Worm (Caenorhabditis elegans) whole organism, L3 larva: Measurements from ENCODE around the gene ebax-1.

Experiments used
- R02D3.7 ChIP-seq: fragments of 150-350 bp; optimal IDR thresholded peaks from 2 replicates; lab custom pipeline; 2014; ENCODE audit warnings: missing biosample characterization, missing genetic modification characterization
- ZK546.5 ChIP-seq: sonication (generic microtip); optimal IDR thresholded peaks from 2 replicates; lab custom pipeline; 2017; ENCODE audit warnings: missing biosample characterization, missing genetic modification characterization
- ama-1 ChIP-seq: fragments of 150-350 bp; optimal IDR thresholded peaks from 2 replicates; lab custom pipeline; 2018
- ceh-16 ChIP-seq: sonication (generic microtip); optimal IDR thresholded peaks from 2 replicates; lab custom pipeline; 2017; ENCODE audit warnings: missing biosample characterization, missing genetic modification characterization
- ceh-28 ChIP-seq: fragments of 150-350 bp; optimal IDR thresholded peaks from 2 replicates; lab custom pipeline; 2014; ENCODE audit warnings: missing biosample characterization, missing genetic modification reagents, missing genetic modification characterization
- ceh-82 ChIP-seq: fragments of 150-350 bp; optimal IDR thresholded peaks from 2 replicates; lab custom pipeline; 2014; ENCODE audit warnings: missing biosample characterization, missing genetic modification characterization
- ceh-9 ChIP-seq: sonication (generic microtip); optimal IDR thresholded peaks from 2 replicates; lab custom pipeline; 2018; ENCODE audit warnings: missing biosample characterization, missing genetic modification characterization
- egl-27 ChIP-seq: sonication (generic microtip); optimal IDR thresholded peaks from 4 replicates; lab custom pipeline; 2017; ENCODE audit warnings: missing biosample characterization, missing genetic modification reagents, missing genetic modification characterization
- egl-5 ChIP-seq: fragments of 150-350 bp; optimal IDR thresholded peaks from 2 replicates; lab custom pipeline; 2017; ENCODE audit warnings: missing biosample characterization, missing genetic modification reagents, missing genetic modification characterization, inconsistent platforms
- elt-2 ChIP-seq: sonication (generic microtip); optimal IDR thresholded peaks from 2 replicates; lab custom pipeline; 2016; ENCODE audit warnings: missing genetic modification reagents, mild to moderate bottlenecking, missing genetic modification characterization, missing compliant biosample characterization
- elt-3 ChIP-seq, 3 experiments: fragments of 150-350 bp in 1 of 3; sonication (generic microtip) in 2 of 3; optimal IDR thresholded peaks; 2 replicates in 2 of 3; 4 replicates in 1 of 3; lab custom pipeline; 2014 to 2017; ENCODE audit warnings: missing biosample characterization in 3 of 3, missing genetic modification characterization in 3 of 3
- eor-1 ChIP-seq, 2 experiments: fragments of 150-350 bp; optimal IDR thresholded peaks; 2 replicates each; lab custom pipeline; 2014 to 2018; ENCODE audit warnings: missing biosample characterization in 2 of 2, missing genetic modification characterization in 2 of 2
- fkh-10 ChIP-seq: sonication (generic microtip); optimal IDR thresholded peaks from 2 replicates; lab custom pipeline; 2017; ENCODE audit warnings: missing biosample characterization, missing genetic modification reagents, missing genetic modification characterization
- fkh-2 ChIP-seq: fragments of 150-350 bp; optimal IDR thresholded peaks from 2 replicates; lab custom pipeline; 2014; ENCODE audit warnings: missing biosample characterization, missing genetic modification reagents, missing genetic modification characterization
- fos-1 ChIP-seq: fragments of 150-350 bp; optimal IDR thresholded peaks from 2 replicates; lab custom pipeline; 2014; ENCODE audit warnings: missing biosample characterization, missing genetic modification characterization
- hmg-11 ChIP-seq: sonication (generic microtip); optimal IDR thresholded peaks from 2 replicates; lab custom pipeline; 2016; ENCODE audit warnings: missing genetic modification characterization, missing compliant biosample characterization
- jun-1 ChIP-seq: fragments of 150-350 bp; optimal IDR thresholded peaks from 2 replicates; lab custom pipeline; 2014; ENCODE audit warnings: missing biosample characterization, missing genetic modification reagents, missing genetic modification characterization
- lin-15B ChIP-seq: fragments of 150-350 bp; optimal IDR thresholded peaks from 2 replicates; lab custom pipeline; 2014; ENCODE audit warnings: missing biosample characterization, missing genetic modification characterization
- lin-39 ChIP-seq: fragments of 150-350 bp; optimal IDR thresholded peaks from 2 replicates; lab custom pipeline; 2018; ENCODE audit warnings: missing biosample characterization, missing genetic modification reagents, missing genetic modification characterization
- mdl-1 ChIP-seq: fragments of 150-350 bp; optimal IDR thresholded peaks from 2 replicates; lab custom pipeline; 2014; ENCODE audit warnings: missing biosample characterization, missing genetic modification characterization
- mml-1 ChIP-seq: fragments of 150-350 bp; sonication (generic microtip); optimal IDR thresholded peaks from 3 replicates; lab custom pipeline; 2014; ENCODE audit warnings: missing biosample characterization, missing genetic modification characterization
- nfya-1 ChIP-seq: sonication (generic microtip); optimal IDR thresholded peaks from 2 replicates; lab custom pipeline; 2017; ENCODE audit warnings: missing genetic modification characterization, mild to moderate bottlenecking, missing compliant biosample characterization, antibody characterized with exemption, moderate library complexity; ENCODE audit not compliant: insufficient read depth
- nhr-12 ChIP-seq: fragments of 150-350 bp; optimal IDR thresholded peaks from 2 replicates; lab custom pipeline; 2014; ENCODE audit warnings: missing biosample characterization, missing genetic modification characterization
- nhr-23 ChIP-seq: fragments of 150-350 bp; optimal IDR thresholded peaks from 2 replicates; lab custom pipeline; 2014; ENCODE audit warnings: missing biosample characterization, missing genetic modification reagents, missing genetic modification characterization
- nhr-237 ChIP-seq: fragments of 150-350 bp; optimal IDR thresholded peaks from 2 replicates; lab custom pipeline; 2014; ENCODE audit warnings: missing biosample characterization, missing genetic modification characterization
- nhr-25 ChIP-seq: sonication (generic microtip); optimal IDR thresholded peaks from 2 replicates; lab custom pipeline; 2017; ENCODE audit warnings: missing biosample characterization, missing genetic modification characterization
- nhr-28 ChIP-seq: fragments of 150-350 bp; optimal IDR thresholded peaks from 2 replicates; lab custom pipeline; 2014; ENCODE audit warnings: missing biosample characterization, missing genetic modification characterization
- nhr-43 ChIP-seq: sonication (generic microtip); optimal IDR thresholded peaks from 2 replicates; lab custom pipeline; 2016; ENCODE audit warnings: mild to moderate bottlenecking, missing genetic modification characterization, missing compliant biosample characterization; ENCODE audit not compliant: poor library complexity, severe bottlenecking
- nhr-67 ChIP-seq: fragments of 150-350 bp; optimal IDR thresholded peaks from 2 replicates; lab custom pipeline; 2014; ENCODE audit warnings: missing biosample characterization, missing genetic modification characterization
- nhr-76 ChIP-seq: fragments of 150-350 bp; sonication (generic microtip); optimal IDR thresholded peaks from 5 replicates; lab custom pipeline; 2014; ENCODE audit warnings: missing biosample characterization, missing genetic modification characterization
- nhr-77 ChIP-seq: fragments of 150-350 bp; optimal IDR thresholded peaks from 2 replicates; lab custom pipeline; 2014; ENCODE audit warnings: missing biosample characterization, missing genetic modification characterization
- pha-4 ChIP-seq: fragments of 150-350 bp; optimal IDR thresholded peaks from 2 replicates; lab custom pipeline; 2014; ENCODE audit warnings: missing biosample characterization, missing genetic modification reagents, missing genetic modification characterization
- pqm-1 ChIP-seq: fragments of 150-350 bp; optimal IDR thresholded peaks from 2 replicates; lab custom pipeline; 2017; ENCODE audit warnings: missing biosample characterization, missing genetic modification characterization, inconsistent platforms
- sea-2 ChIP-seq: fragments of 150-350 bp; sonication (generic microtip); optimal IDR thresholded peaks from 4 replicates; lab custom pipeline; 2014; ENCODE audit warnings: missing biosample characterization, missing genetic modification reagents, missing genetic modification characterization
- skn-1 ChIP-seq: fragments of 150-350 bp; optimal IDR thresholded peaks from 2 replicates; lab custom pipeline; 2014; ENCODE audit warnings: missing biosample characterization, missing genetic modification characterization
- snpc-4 ChIP-seq: fragments of 150-350 bp; optimal IDR thresholded peaks from 2 replicates; lab custom pipeline; 2014; ENCODE audit warnings: missing biosample characterization, missing genetic modification characterization
- tbx-2 ChIP-seq: sonication (generic microtip); optimal IDR thresholded peaks from 2 replicates; lab custom pipeline; 2016; ENCODE audit warnings: mild to moderate bottlenecking, missing genetic modification characterization, missing compliant biosample characterization
- unc-39 ChIP-seq: sonication (generic microtip); optimal IDR thresholded peaks from 4 replicates; lab custom pipeline; 2017; ENCODE audit warnings: missing biosample characterization, missing genetic modification characterization
- unc-62 ChIP-seq: fragments of 150-350 bp; sonication (generic microtip); optimal IDR thresholded peaks from 4 replicates; lab custom pipeline; 2014; ENCODE audit warnings: missing biosample characterization, missing genetic modification reagents, missing genetic modification characterization
- zag-1 ChIP-seq: fragments of 150-350 bp; optimal IDR thresholded peaks from 2 replicates; lab custom pipeline; 2014; ENCODE audit warnings: missing biosample characterization, missing genetic modification characterization
- ztf-11 ChIP-seq: fragments of 150-350 bp; optimal IDR thresholded peaks from 2 replicates; lab custom pipeline; 2014; ENCODE audit warnings: missing biosample characterization, missing genetic modification characterization
- ztf-4 ChIP-seq: fragments of 150-350 bp; optimal IDR thresholded peaks from 2 replicates; lab custom pipeline; 2014; ENCODE audit warnings: missing biosample characterization, missing genetic modification characterization

ebax-1 gene

DNA sequence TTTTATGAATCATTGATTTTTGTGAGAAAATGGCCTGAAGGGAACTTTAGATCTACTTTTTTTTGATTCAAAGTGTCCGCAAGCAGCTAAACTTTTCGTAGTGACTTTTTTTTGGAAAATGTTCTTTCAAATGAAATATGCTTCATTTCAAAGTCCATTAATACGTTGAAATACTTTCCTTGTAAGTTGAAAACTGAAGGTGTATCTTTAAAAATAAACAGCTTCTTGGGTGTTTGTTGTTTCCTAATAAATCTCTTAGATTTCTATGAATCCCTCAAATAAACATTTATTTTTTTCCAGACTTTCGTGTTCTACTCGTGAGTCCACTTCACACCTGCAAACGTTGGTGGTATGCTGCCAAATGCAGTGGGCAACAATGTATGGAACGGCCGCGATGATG, at the start of gene ebax-1:
Gene ebax-1, plus strand, starts transcription at position 301 of the 400 bp plus-strand sequence.
- TF ChIP-seq mdl-1 (tag; lab: Kevin White, UChicago) (no peak), ceh-9 (tag; lab: Kevin White, UChicago) (no peak), jun-1 (no peak), elt-3 (tag; optimal IDR thresholded peaks at IDR 0.05; lab: Kevin White, UChicago) (no peak), hmg-11 (tag; lab: Kevin White, UChicago) (no peak), ztf-11 (tag; lab: Kevin White, UChicago) (no peak), skn-1 (tag; lab: Kevin White, UChicago) (no peak), nhr-12 (tag; lab: Kevin White, UChicago) (no peak), eor-1 (tag; optimal IDR thresholded peaks at IDR 0.05; lab: Kevin White, UChicago) (no peak), lin-15B (no peak), pha-4 (tag; lab: Kevin White, UChicago) (no peak), ama-1 (lab: Kevin White, UChicago) (no peak), nhr-67 (no peak), fos-1 (tag; lab: Kevin White, UChicago) (no peak), nhr-28 (tag; lab: Kevin White, UChicago) (no peak), ztf-4 (tag; lab: Kevin White, UChicago) (no peak), lin-39 (tag; lab: Kevin White, UChicago) (no peak), ceh-16 (tag; lab: Kevin White, UChicago) (no peak), fkh-10 (GFP tag; lab: Kevin White, UChicago) (no peak), nhr-23 (no peak)

DNA sequence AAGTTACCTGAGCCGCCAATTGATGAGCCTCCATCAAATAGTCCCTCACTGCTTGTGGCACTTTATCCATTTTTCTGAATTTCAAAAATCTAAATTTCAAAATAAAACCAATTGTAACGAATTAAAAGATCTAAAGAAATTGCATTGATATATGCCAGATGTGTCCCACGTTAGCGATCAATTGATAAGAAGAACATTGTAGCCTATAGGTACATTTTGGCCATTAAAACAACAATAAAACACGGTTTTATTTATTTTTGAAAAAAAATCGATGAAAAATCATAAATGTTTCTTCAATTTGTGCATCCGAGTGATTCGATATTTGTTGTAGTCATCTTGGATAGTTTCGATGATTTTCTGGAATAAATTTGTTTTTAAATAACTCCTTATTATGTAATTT, 47.7 kb upstream of the ebax-1 start, which contains the start of gene ech-8:
Gene ech-8, minus strand, starts transcription at position 132 of the 400 bp plus-strand sequence.
- TF ChIP-seq fkh-2 (tag; lab: Kevin White, UChicago) (no peak), unc-39 (tag; lab: Kevin White, UChicago) (no peak), zag-1 (tag; lab: Kevin White, UChicago) (no peak), pqm-1 (tag; lab: Kevin White, UChicago) (peak; percentile 56), lin-39 (tag; lab: Kevin White, UChicago) (no peak), egl-27 (no peak), tbx-2 (tag; lab: Kevin White, UChicago) (no peak), unc-62 (GFP tag; lab: Kevin White, UChicago) (no peak), sea-2 (GFP tag; lab: Kevin White, UChicago) (no peak), R02D3.7 (tag; lab: Kevin White, UChicago) (no peak), nhr-77 (tag; lab: Kevin White, UChicago) (no peak), elt-2 (peak; percentile 54), ceh-28 (tag; lab: Kevin White, UChicago) (no peak)

DNA sequence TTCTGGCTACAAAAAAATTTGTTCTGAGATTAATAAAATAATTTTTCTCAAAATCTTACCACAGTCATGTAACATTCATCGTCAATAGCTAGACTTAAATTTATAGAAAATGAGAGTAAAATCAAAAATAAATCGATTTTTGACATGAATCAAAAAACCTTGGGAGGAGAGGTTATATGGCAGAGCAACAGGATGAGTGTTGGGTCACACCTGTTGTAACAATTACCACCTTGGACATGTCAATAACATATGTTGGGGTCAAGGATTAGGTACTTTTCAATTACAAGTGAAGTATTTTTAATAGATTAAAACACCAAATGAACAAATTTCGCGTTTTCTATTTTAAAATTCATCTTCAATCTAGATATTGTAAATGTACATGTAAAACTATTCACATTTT, 45.1 kb upstream of the ebax-1 start, which contains the start of gene lipl-7:
Gene lipl-7, minus strand, starts transcription at position 165 of the 400 bp plus-strand sequence.
- TF ChIP-seq egl-5 (tag; lab: Kevin White, UChicago) (no peak), ceh-28 (tag; lab: Kevin White, UChicago) (no peak), ztf-11 (tag; lab: Kevin White, UChicago) (no peak), skn-1 (tag; lab: Kevin White, UChicago) (no peak), ama-1 (lab: Kevin White, UChicago) (no peak), mml-1 (no peak), ceh-16 (tag; lab: Kevin White, UChicago) (no peak), pqm-1 (tag; lab: Kevin White, UChicago) (no peak), nhr-67 (no peak), mdl-1 (tag; lab: Kevin White, UChicago) (no peak), nhr-77 (tag; lab: Kevin White, UChicago) (no peak)

DNA sequence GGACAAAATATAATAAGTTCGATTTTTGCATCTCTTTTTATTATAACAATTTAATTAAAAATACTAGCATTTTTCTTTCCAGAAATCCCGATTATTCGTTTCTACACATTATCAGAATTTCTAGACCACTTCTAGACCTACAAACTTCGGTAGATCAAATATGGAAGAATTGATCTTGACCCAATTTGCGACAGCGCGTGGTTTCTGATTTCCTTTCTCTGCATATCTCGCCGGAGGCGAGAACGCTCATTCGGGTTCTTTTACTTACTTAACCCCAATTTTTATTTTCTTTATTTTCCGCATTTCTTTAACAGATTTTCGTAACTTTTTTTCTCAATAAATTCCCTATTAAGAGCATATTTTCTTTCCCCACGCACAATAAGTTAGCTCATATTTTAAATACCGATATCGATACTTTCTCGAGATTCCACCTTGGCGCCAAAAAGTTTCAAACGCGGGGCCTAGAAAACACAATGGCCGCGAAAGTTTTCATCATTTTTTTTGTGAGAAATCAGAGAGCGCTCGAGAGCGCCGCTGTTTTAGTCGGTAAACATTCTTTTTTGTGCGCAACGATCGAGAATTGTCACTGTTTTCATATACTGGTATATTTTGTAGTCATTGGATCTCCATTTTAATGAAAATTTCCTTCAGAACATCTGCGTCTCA, 44.2 kb upstream of the ebax-1 start:
- TF ChIP-seq R02D3.7 (tag; lab: Kevin White, UChicago) (no peak), fos-1 (tag; lab: Kevin White, UChicago) (no peak), skn-1 (tag; lab: Kevin White, UChicago) (no peak), snpc-4 (tag; lab: Kevin White, UChicago) (no peak), lin-39 (tag; lab: Kevin White, UChicago) (peak; percentile 4), lin-15B (peak; percentile 38), elt-3 (tag; optimal IDR thresholded peaks at IDR 0.05; lab: Kevin White, UChicago) (no peak), nhr-25 (tag; lab: Kevin White, UChicago) (peak; percentile 41), nhr-77 (tag; lab: Kevin White, UChicago) (no peak), jun-1 (no peak), nhr-76 (tag; lab: Kevin White, UChicago) (no peak), ZK546.5 (tag; lab: Kevin White, UChicago) (no peak), nhr-67 (no peak), nhr-237 (no peak), mml-1 (no peak), pha-4 (tag; lab: Kevin White, UChicago) (peak; percentile 65), ceh-9 (tag; lab: Kevin White, UChicago) (no peak), sea-2 (GFP tag; lab: Kevin White, UChicago) (no peak), nfya-1 (tag; lab: Kevin White, UChicago) (peak; percentile 12), nhr-12 (tag; lab: Kevin White, UChicago) (no peak), egl-27 (no peak), fkh-2 (tag; lab: Kevin White, UChicago) (no peak), eor-1 (tag; optimal IDR thresholded peaks at IDR 0.05; lab: Kevin White, UChicago) (no peak), fkh-10 (GFP tag; lab: Kevin White, UChicago) (no peak), ceh-82 (no peak), zag-1 (tag; lab: Kevin White, UChicago) (no peak), unc-62 (GFP tag; lab: Kevin White, UChicago) (no peak), nhr-43 (no peak), nhr-23 (peak; percentile 8), ztf-4 (tag; lab: Kevin White, UChicago) (no peak)
